Worm (Caenorhabditis elegans) whole organism, L3 larva: ENCODE results near the gene cyp-33C6.

ENCODE experiments used
- ama-1 ChIP-seq: fragments of 150-350 bp; optimal IDR thresholded peaks from 2 replicates; lab custom pipeline; 2018
- ceh-9 ChIP-seq: sonication (generic microtip); optimal IDR thresholded peaks from 2 replicates; lab custom pipeline; 2018; ENCODE audit warnings: missing biosample characterization, missing genetic modification characterization
- elt-2 ChIP-seq: sonication (generic microtip); optimal IDR thresholded peaks from 2 replicates; lab custom pipeline; 2016; ENCODE audit warnings: missing genetic modification reagents, mild to moderate bottlenecking, missing genetic modification characterization, missing compliant biosample characterization
- jun-1 ChIP-seq: fragments of 150-350 bp; optimal IDR thresholded peaks from 2 replicates; lab custom pipeline; 2014; ENCODE audit warnings: missing biosample characterization, missing genetic modification reagents, missing genetic modification characterization

DNA sequence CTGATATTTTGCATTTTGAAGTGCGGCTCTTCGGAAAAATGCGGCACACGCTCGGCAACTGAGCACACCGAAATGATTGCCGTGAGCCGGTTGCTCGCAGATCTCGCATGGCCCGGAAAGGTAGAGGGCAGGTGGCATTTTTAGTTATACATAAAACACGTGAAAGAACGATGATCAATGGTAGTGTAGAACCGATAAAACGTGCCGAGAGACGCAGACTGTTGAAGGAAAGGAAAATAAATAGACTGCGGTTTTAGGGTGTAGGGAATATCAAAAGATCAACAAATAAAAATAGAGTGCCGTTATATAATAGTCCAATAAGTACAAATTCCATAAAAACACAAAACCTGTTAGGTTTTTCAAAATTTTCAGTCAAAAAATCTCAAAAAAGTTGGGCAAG, 37.3 kb downstream of the cyp-33C6 start, which contains the start of gene nhr-133:
- TF ChIP-seq ceh-9 (tag; lab: Kevin White, UChicago) (no peak), ama-1 (lab: Kevin White, UChicago) (no peak), elt-2 (tag; lab: Kevin White, UChicago) (peak; percentile 38), jun-1 (no peak)
